Worm (Caenorhabditis elegans): ENCODE measurements around the gene pie-1.

DNA sequence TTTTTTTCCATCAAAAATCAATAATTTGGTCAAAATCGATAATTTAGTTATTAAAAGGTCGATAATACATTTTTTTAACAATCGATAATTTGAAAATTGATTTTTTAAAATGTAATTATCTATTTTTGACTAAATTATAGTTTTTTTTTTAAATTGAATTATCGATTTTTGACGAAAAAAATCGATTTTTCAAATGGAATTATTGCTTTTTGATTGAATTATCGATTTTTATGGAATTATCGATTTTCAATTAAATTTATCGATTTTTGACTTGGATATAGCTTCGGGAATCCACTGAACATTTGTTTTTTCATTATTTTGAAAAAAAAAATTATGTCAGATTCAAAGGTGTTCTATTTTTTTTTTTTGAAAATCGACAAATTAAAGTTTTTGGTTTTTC, 16.4 kb upstream of the pie-1 start:
- TF ChIP-seq nhr-25 (tag; optimal IDR thresholded peaks at IDR 0.05) (no peak), skn-1 (tag; optimal IDR thresholded peaks at IDR 0.05) (no peak), pqm-1 (tag; optimal IDR thresholded peaks at IDR 0.05) (no peak), ceh-9 (tag; optimal IDR thresholded peaks at IDR 0.05) (no peak), ztf-11 (tag; optimal IDR thresholded peaks at IDR 0.05) (no peak), mml-1 (tag; optimal IDR thresholded peaks at IDR 0.05) (no peak), zag-1 (tag; optimal IDR thresholded peaks at IDR 0.05) (no peak), jun-1 (tag; optimal IDR thresholded peaks at IDR 0.05) (no peak), nhr-77 (tag; optimal IDR thresholded peaks at IDR 0.05) (no peak), elt-3 (tag; optimal IDR thresholded peaks at IDR 0.05) (no peak), unc-39 (tag; optimal IDR thresholded peaks at IDR 0.05) (no peak), pha-4 (tag; optimal IDR thresholded peaks at IDR 0.05) (no peak)
